Fruit fly (Drosophila melanogaster): ENCODE measurements around the gene Lectin-galC1.

Gene Lectin-galC1

DNA sequence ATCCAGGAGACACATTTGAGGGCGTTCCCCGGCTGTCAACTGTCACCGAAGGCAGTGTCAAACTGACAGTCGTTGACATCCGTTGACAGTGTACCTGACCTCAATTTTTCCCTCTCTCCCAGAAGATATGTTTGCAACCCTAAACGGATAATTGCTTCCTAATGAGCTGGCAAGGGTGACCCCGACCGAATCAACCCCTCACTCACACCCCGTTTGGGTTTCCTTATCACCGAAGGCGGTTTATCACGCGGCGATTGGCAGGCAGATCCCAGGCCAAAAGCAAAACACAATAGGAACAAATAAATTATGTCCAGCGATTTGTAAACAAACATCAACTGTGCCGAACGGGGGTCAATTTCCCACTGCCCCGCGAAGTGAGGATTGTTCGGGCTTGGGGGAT lies 42.2 kb downstream of the Lectin-galC1 start:
- TF ChIP-seq CG3919 (GFP tag; optimal IDR thresholded peaks at IDR 0.05) (no peak), svp (GFP tag) (peak; percentile 5)

- no peak for TF ChIP-seq CG31627 (GFP tag; optimal IDR thresholded peaks at IDR 0.05)
- no peak for TF ChIP-seq CG7368 (GFP tag; optimal IDR thresholded peaks at IDR 0.05)
- no peak for TF ChIP-seq cyc (GFP tag; optimal IDR thresholded peaks at IDR 0.05)
- TF ChIP-seq Met (GFP tag; optimal IDR thresholded peaks at IDR 0.05) = no peak
- TF ChIP-seq vri (GFP tag; optimal IDR thresholded peaks at IDR 0.05) = no peak
- TF ChIP-seq Hr38 (GFP tag; optimal IDR thresholded peaks at IDR 0.05) = no peak
- no peak for TF ChIP-seq Eip78C (GFP tag)
- no peak for TF ChIP-seq achi (GFP tag; optimal IDR thresholded peaks at IDR 0.05)
- TF ChIP-seq lz (GFP tag; optimal IDR thresholded peaks at IDR 0.05) = no peak
- TF ChIP-seq esn (GFP tag; optimal IDR thresholded peaks at IDR 0.05) = no peak
- no peak for TF ChIP-seq CG11294 (GFP tag; IDR thresholded peaks at IDR 0.05)
- no peak for TF ChIP-seq net (GFP tag; optimal IDR thresholded peaks at IDR 0.05)
- no peak for TF ChIP-seq CG6792 (GFP tag; optimal IDR thresholded peaks at IDR 0.05)
- TF ChIP-seq Blimp-1 (GFP tag; optimal IDR thresholded peaks at IDR 0.05) = no peak
Observed at dm6 chr2L:19462898-19463297, 45.7 kb downstream of the Lectin-galC1 start.

DNA sequence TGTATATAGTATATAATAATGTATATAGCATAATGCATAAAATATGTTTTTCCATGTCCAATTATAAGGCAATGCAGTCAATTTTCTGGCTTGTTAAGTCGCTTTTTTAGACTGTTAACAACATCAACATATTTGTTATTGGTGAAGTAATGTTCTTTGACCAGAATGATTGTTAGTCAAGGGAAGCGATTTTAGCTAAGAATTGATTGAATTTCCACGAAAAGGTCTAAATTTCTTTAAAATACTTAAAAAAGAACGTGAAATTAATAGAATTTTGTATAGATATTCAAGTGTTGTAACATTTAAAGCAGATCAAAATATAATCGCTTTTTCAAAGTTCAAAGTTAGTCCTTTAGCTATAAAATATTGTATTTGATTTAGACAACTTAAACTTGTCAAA lies 46.2 kb downstream of the Lectin-galC1 start:
- TF ChIP-seq CG6276 (GFP tag; optimal IDR thresholded peaks at IDR 0.05) (peak; percentile 52), Eip93F (GFP tag; optimal IDR thresholded peaks at IDR 0.05) (no peak), fkh (GFP tag; optimal IDR thresholded peaks at IDR 0.05) (no peak), CG4318 (GFP tag; optimal IDR thresholded peaks at IDR 0.05) (peak; percentile 58), cyc (GFP tag; optimal IDR thresholded peaks at IDR 0.05) (no peak), svp (GFP tag) (peak; percentile 48), Ets21C (GFP tag; optimal IDR thresholded peaks at IDR 0.05) (no peak), CG31627 (GFP tag; optimal IDR thresholded peaks at IDR 0.05) (no peak), Lpt (GFP tag; optimal IDR thresholded peaks at IDR 0.05) (no peak), Hr38 (GFP tag; optimal IDR thresholded peaks at IDR 0.05) (no peak), CG16779 (tag; optimal IDR thresholded peaks at IDR 0.05) (no peak), CG3919 (GFP tag; optimal IDR thresholded peaks at IDR 0.05) (peak; percentile 9), CG32006 (GFP tag; optimal IDR thresholded peaks at IDR 0.05) (peak; percentile 75), CG3032 (tag; optimal IDR thresholded peaks at IDR 0.05) (peak; percentile 10), OdsH (GFP tag; optimal IDR thresholded peaks at IDR 0.05) (peak; percentile 17), salr (GFP tag; optimal IDR thresholded peaks at IDR 0.05) (peak in 1 of 2 experiments; percentile 36), CG8319 (GFP tag; optimal IDR thresholded peaks at IDR 0.05) (no peak), pdm3 (GFP tag; optimal IDR thresholded peaks at IDR 0.05) (peak; percentile 1), spab (GFP tag; optimal IDR thresholded peaks at IDR 0.05) (peak; percentile 0), Sox14 (GFP tag; optimal IDR thresholded peaks at IDR 0.05) (peak; percentile 0), achi (GFP tag; optimal IDR thresholded peaks at IDR 0.05) (no peak), Hr4 (GFP tag; optimal IDR thresholded peaks at IDR 0.05) (peak; percentile 9), CG10631 (GFP tag; optimal IDR thresholded peaks at IDR 0.05) (peak; percentile 24), fd85E (GFP tag; optimal IDR thresholded peaks at IDR 0.05) (no peak), Eip78C (GFP tag) (peak; percentile 84)

- TF ChIP-seq CG6163 (GFP tag; IDR thresholded peaks at IDR 0.05) (0 out of 3 replicates have a peak, but pooled peaks have one; percentile 22), svp (GFP tag) (peak; percentile 60), OdsH (GFP tag; optimal IDR thresholded peaks at IDR 0.05) (no peak), Ets21C (GFP tag; optimal IDR thresholded peaks at IDR 0.05) (no peak), Eip78C (GFP tag) (peak; percentile 12)
Observed at dm6 chr2L:19463824-19464317, 46.6 kb downstream of the Lectin-galC1 start, which contains the start of gene tj. TSS of gene tj (plus strand) at chr2L:19464267.

All from whole organism, prepupa.